Fruit fly (Drosophila melanogaster): ENCODE results near the gene Acer.

Gene Acer

DNA sequence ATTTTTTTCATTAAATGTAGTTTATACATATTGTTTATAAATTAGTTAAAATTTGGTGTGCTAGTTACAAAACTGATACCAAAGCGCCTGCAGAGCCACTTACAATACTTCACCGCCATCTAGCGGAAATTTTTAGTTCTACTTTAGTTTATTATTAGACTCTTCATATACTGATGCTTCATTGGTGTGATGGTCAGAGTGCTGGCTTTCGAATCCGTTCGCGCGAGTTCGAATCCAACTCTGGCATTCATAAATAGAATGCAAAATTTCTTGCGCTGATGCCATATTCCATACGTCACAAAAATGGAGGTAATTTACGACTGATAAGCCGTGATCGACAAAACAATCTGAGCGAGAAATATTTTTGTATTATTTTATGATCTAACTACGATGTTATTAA, 36.2 kb upstream of the Acer start (continued):
- TF ChIP-seq amos (GFP tag; IDR thresholded peaks at IDR 0.05; ENCODE audit: partially characterized antibody), result peak; percentile 63
- peak; percentile 1 for TF ChIP-seq sug (tag; optimal IDR thresholded peaks at IDR 0.05)
- TF ChIP-seq CG30020 (tag; optimal IDR thresholded peaks at IDR 0.05), result no peak
- no peak for TF ChIP-seq CG9215 (GFP tag; IDR thresholded peaks at IDR 0.05)
- TF ChIP-seq CG9817 (tag; optimal IDR thresholded peaks at IDR 0.05), result no peak
- no peak for TF ChIP-seq TFAM (GFP tag; optimal IDR thresholded peaks at IDR 0.05)
- no peak for TF ChIP-seq CG3407 (GFP tag; optimal IDR thresholded peaks at IDR 0.05)
- TF ChIP-seq CG17186 (GFP tag; optimal IDR thresholded peaks at IDR 0.05), result no peak
- TF ChIP-seq lilli (GFP tag; optimal IDR thresholded peaks at IDR 0.05), result no peak
- TF ChIP-seq CG42726 (GFP tag; IDR thresholded peaks at IDR 0.05; ENCODE audit: partially characterized antibody), result peak; percentile 89
- TF ChIP-seq Nf-YB (GFP tag; optimal IDR thresholded peaks at IDR 0.05), result no peak
- peak; percentile 37 for TF ChIP-seq exex (tag; optimal IDR thresholded peaks at IDR 0.05)
- TF ChIP-seq CG34422 (GFP tag; IDR thresholded peaks at IDR 0.05), result no peak
- TF ChIP-seq CG14860 (GFP tag; IDR thresholded peaks at IDR 0.05; ENCODE audit: partially characterized antibody), result no peak
- no peak for TF ChIP-seq Elba2 (GFP tag; optimal IDR thresholded peaks at IDR 0.05)
- no peak for TF ChIP-seq sd (tag; optimal IDR thresholded peaks at IDR 0.05)
- no peak for TF ChIP-seq Ptx1 (GFP tag; IDR thresholded peaks at IDR 0.05)
- TF ChIP-seq ato (GFP tag; IDR thresholded peaks at IDR 0.05; ENCODE audit: partially characterized antibody), result peak; percentile 38; the same call in 1 of the 2 replicates
- 0 out of 2 replicates have a peak, but pooled peaks have one; percentile 15 for TF ChIP-seq chm (GFP tag; IDR thresholded peaks at IDR 0.05)
- no peak for TF ChIP-seq CG15011 (GFP tag; optimal IDR thresholded peaks at IDR 0.05)
- TF ChIP-seq chinmo (GFP tag; IDR thresholded peaks at IDR 0.05; ENCODE audit: partially characterized antibody), result peak; percentile 50; the same call in 1 of the 4 replicates
- TF ChIP-seq Usf (GFP tag; optimal IDR thresholded peaks at IDR 0.05), result no peak
- no peak for TF ChIP-seq repo (GFP tag; optimal IDR thresholded peaks at IDR 0.05)
- TF ChIP-seq Bgb (GFP tag; IDR thresholded peaks at IDR 0.05; ENCODE audit: partially characterized antibody), result peak; percentile 78
- no peak for TF ChIP-seq ab (GFP tag; optimal IDR thresholded peaks at IDR 0.05)
- TF ChIP-seq CG2116 (GFP tag; optimal IDR thresholded peaks at IDR 0.05), result no peak
- no peak for TF ChIP-seq Blimp-1 (GFP tag; optimal IDR thresholded peaks at IDR 0.05)
- no peak for TF ChIP-seq CG17328 (GFP tag; IDR thresholded peaks at IDR 0.05)
- TF ChIP-seq mam (GFP tag; optimal IDR thresholded peaks at IDR 0.05), result no peak
- no peak for TF ChIP-seq Sox100B (GFP tag; optimal IDR thresholded peaks at IDR 0.05)
- no peak for TF ChIP-seq kay (GFP tag; optimal IDR thresholded peaks at IDR 0.05)
- no peak for TF ChIP-seq CG10274 (GFP tag; optimal IDR thresholded peaks at IDR 0.05)
- TF ChIP-seq HLH54F (GFP tag; optimal IDR thresholded peaks at IDR 0.05), result no peak
- no peak for TF ChIP-seq grau (tag; optimal IDR thresholded peaks at IDR 0.05)
- no peak for TF ChIP-seq Nf-YA (GFP tag; IDR thresholded peaks at IDR 0.05)
- no peak for TF ChIP-seq CG4854 (GFP tag; optimal IDR thresholded peaks at IDR 0.05)
- TF ChIP-seq CG6854 (GFP tag; optimal IDR thresholded peaks at IDR 0.05), result no peak
- no peak for TF ChIP-seq peb (GFP tag; IDR thresholded peaks at IDR 0.05)
- TF ChIP-seq wor (GFP tag; IDR thresholded peaks at IDR 0.05), result no peak
- TF ChIP-seq CG4360 (GFP tag; IDR thresholded peaks at IDR 0.05), result no peak
- TF ChIP-seq sna (GFP tag; IDR thresholded peaks at IDR 0.05; ENCODE audit: partially characterized antibody), result no peak
- peak; percentile 3 for TF ChIP-seq CG3281 (GFP tag; optimal IDR thresholded peaks at IDR 0.05)
- no peak for TF ChIP-seq Aef1 (GFP tag; IDR thresholded peaks at IDR 0.05)
- peak; percentile 50 for TF ChIP-seq CG31365 (tag; optimal IDR thresholded peaks at IDR 0.05)
- TF ChIP-seq Rfx (GFP tag; IDR thresholded peaks at IDR 0.05), result no peak
- TF ChIP-seq gsb (GFP tag; IDR thresholded peaks at IDR 0.05), result no peak
- no peak for TF ChIP-seq dimm (GFP tag; IDR thresholded peaks at IDR 0.05)
- TF ChIP-seq CG2875 (GFP tag; optimal IDR thresholded peaks at IDR 0.05), result no peak
- no peak for TF ChIP-seq danr (GFP tag; IDR thresholded peaks at IDR 0.05)
- TF ChIP-seq CG2712 (tag; optimal IDR thresholded peaks at IDR 0.05), result no peak
- no peak for TF ChIP-seq D (optimal IDR thresholded peaks at IDR 0.05)
- TF ChIP-seq D (GFP tag; optimal IDR thresholded peaks at IDR 0.05), result no peak
